Fruit fly (Drosophila melanogaster) whole organism, embryonic: ENCODE data around the gene Ptp36E.

Experiments
- BtbVII ChIP-seq: fragments of 200-800 bp; sonication (Bioruptor generic); optimal IDR thresholded peaks from 3 replicates; lab custom pipeline; 2017; ENCODE audit warnings: missing biosample characterization, mild to moderate bottlenecking, missing genetic modification characterization
- Bteb2 ChIP-seq: fragments of 200-800 bp; sonication (Bioruptor generic); optimal IDR thresholded peaks from 2 replicates; lab custom pipeline; 2016; ENCODE audit warnings: missing biosample characterization, missing genetic modification characterization
- CG10267 ChIP-seq: fragments of 200-800 bp; sonication (Bioruptor generic); optimal IDR thresholded peaks from 2 replicates; lab custom pipeline; 2018; ENCODE audit warnings: missing biosample characterization, mild to moderate bottlenecking, missing genetic modification characterization, moderate library complexity
- CG10366 ChIP-seq: fragments of 200-800 bp; sonication (Bioruptor generic); IDR thresholded peaks from 2 replicates; pipeline ENCODE4 v1.3.6; 2022; ENCODE audit warnings: missing biosample characterization, missing genetic modification characterization
- CG12659 ChIP-seq: fragments of 200-800 bp; sonication (Bioruptor generic); optimal IDR thresholded peaks from 3 replicates; lab custom pipeline; 2017; ENCODE audit warnings: mild to moderate bottlenecking, missing biosample characterization, missing genetic modification reagents, missing genetic modification characterization
- CG14860 ChIP-seq: fragments of 200-800 bp; sonication (Bioruptor generic); IDR thresholded peaks from 3 replicates; pipeline ENCODE4 v1.3.6; 2022; ENCODE audit warnings: missing biosample characterization, missing genetic modification characterization; ENCODE audit not compliant: partially characterized antibody
- CG15479 ChIP-seq: fragments of 200-800 bp; sonication (Bioruptor generic); optimal IDR thresholded peaks from 3 replicates; lab custom pipeline; 2019; ENCODE audit warnings: missing biosample characterization, mild to moderate bottlenecking, missing genetic modification characterization, moderate library complexity
- CG15696 ChIP-seq: fragments of 200-800 bp; sonication (Bioruptor generic); optimal IDR thresholded peaks from 2 replicates; lab custom pipeline; 2019; ENCODE audit warnings: missing biosample characterization, mild to moderate bottlenecking, missing genetic modification characterization, moderate library complexity
- CG17328 ChIP-seq: fragments of 200-800 bp; sonication (Bioruptor generic); IDR thresholded peaks from 2 replicates; pipeline ENCODE4 v1.3.6; 2022; ENCODE audit warnings: missing biosample characterization, missing genetic modification characterization
- CG18011 ChIP-seq: fragments of 200-800 bp; sonication (Bioruptor generic); optimal IDR thresholded peaks from 2 replicates; lab custom pipeline; 2017; ENCODE audit warnings: missing biosample characterization, missing genetic modification characterization, mild to moderate bottlenecking, moderate library complexity, missing genotype
- CG18476 ChIP-seq: fragments of 200-800 bp; sonication (Bioruptor generic); optimal IDR thresholded peaks from 2 replicates; lab custom pipeline; 2016; ENCODE audit warnings: missing biosample characterization, mild to moderate bottlenecking, missing genetic modification characterization
- CG2116 ChIP-seq: fragments of 200-800 bp; sonication (Bioruptor generic); optimal IDR thresholded peaks from 3 replicates; lab custom pipeline; 2018; ENCODE audit warnings: missing biosample characterization, mild to moderate bottlenecking, missing genetic modification characterization
- CG3407 ChIP-seq: fragments of 200-800 bp; sonication (Bioruptor generic); optimal IDR thresholded peaks from 2 replicates; lab custom pipeline; 2018; ENCODE audit warnings: missing biosample characterization, mild to moderate bottlenecking, missing genetic modification characterization
- CG34224 ChIP-seq: fragments of 200-800 bp; sonication (Bioruptor generic); IDR thresholded peaks from 3 replicates; pipeline ENCODE4 v1.3.6; 2022; ENCODE audit warnings: missing biosample characterization, missing genetic modification characterization; ENCODE audit not compliant: partially characterized antibody
- CG4282 ChIP-seq: fragments of 200-800 bp; sonication (Bioruptor generic); optimal IDR thresholded peaks from 2 replicates; lab custom pipeline; 2016; ENCODE audit warnings: missing biosample characterization, missing genetic modification characterization
- CG4424 ChIP-seq: fragments of 200-800 bp; sonication (Bioruptor generic); optimal IDR thresholded peaks from 3 replicates; lab custom pipeline; 2016; ENCODE audit warnings: missing biosample characterization, missing genetic modification characterization
- CG4820 ChIP-seq: fragments of 200-800 bp; sonication (Bioruptor generic); optimal IDR thresholded peaks from 3 replicates; lab custom pipeline; 2016; ENCODE audit warnings: missing biosample characterization, missing genetic modification characterization
- CG6654 ChIP-seq: fragments of 200-800 bp; sonication (Bioruptor generic); optimal IDR thresholded peaks from 2 replicates; lab custom pipeline; 2017; ENCODE audit warnings: missing biosample characterization, mild to moderate bottlenecking, missing genetic modification characterization
- CG6854 ChIP-seq: fragments of 200-800 bp; sonication (Bioruptor generic); optimal IDR thresholded peaks from 3 replicates; lab custom pipeline; 2017; ENCODE audit warnings: missing biosample characterization, mild to moderate bottlenecking, missing genetic modification characterization
- CG8281 ChIP-seq: fragments of 200-800 bp; sonication (Bioruptor generic); optimal IDR thresholded peaks from 2 replicates; lab custom pipeline; 2018; ENCODE audit warnings: missing biosample characterization, mild to moderate bottlenecking, missing genetic modification characterization, moderate library complexity
- CG8478 ChIP-seq: fragments of >200 bp; optimal IDR thresholded peaks from 2 replicates; lab custom pipeline; 2018
- CG9609 ChIP-seq: fragments of 200-800 bp; sonication (Bioruptor generic); optimal IDR thresholded peaks from 3 replicates; lab custom pipeline; 2016; ENCODE audit warnings: missing biosample characterization, missing genetic modification characterization
- CoRest ChIP-seq: fragments of 200-800 bp; sonication (Bioruptor generic); optimal IDR thresholded peaks from 3 replicates; lab custom pipeline; 2018; ENCODE audit warnings: missing biosample characterization, mild to moderate bottlenecking, missing genetic modification characterization, moderate library complexity
- D19A ChIP-seq: fragments of 200-800 bp; optimal IDR thresholded peaks from 3 replicates; lab custom pipeline; 2019; ENCODE audit warnings: missing biosample characterization, mild to moderate bottlenecking, missing genetic modification characterization, moderate library complexity
- D19B ChIP-seq: fragments of 200-800 bp; sonication (Bioruptor generic); optimal IDR thresholded peaks from 2 replicates; lab custom pipeline; 2017; ENCODE audit warnings: missing biosample characterization, mild to moderate bottlenecking, missing genetic modification characterization
- Ets65A ChIP-seq: fragments of 200-800 bp; sonication (Bioruptor generic); peaks from one replicate; lab custom pipeline; 2016; ENCODE audit warnings: missing biosample characterization, missing genetic modification characterization
- GATAe ChIP-seq: fragments of 200-800 bp; sonication (Bioruptor generic); conservative IDR thresholded peaks from 2 replicates; pipeline ENCODE4 v1.3.6; 2022; ENCODE audit warnings: missing biosample characterization, missing genetic modification characterization
- HHEX ChIP-seq: fragments of 200-800 bp; sonication (Bioruptor generic); optimal IDR thresholded peaks from 3 replicates; lab custom pipeline; 2017; ENCODE audit warnings: missing biosample characterization, mild to moderate bottlenecking, missing genetic modification characterization, missing genetic modification reagents
- HLHmδ ChIP-seq: fragments of 200-800 bp; sonication (Bioruptor generic); optimal IDR thresholded peaks from 2 replicates; lab custom pipeline; 2018; ENCODE audit warnings: missing biosample characterization, mild to moderate bottlenecking, missing genetic modification characterization, moderate library complexity
- Lim3 ChIP-seq: fragments of 200-800 bp; sonication (Bioruptor generic); IDR thresholded peaks from 2 replicates; pipeline ENCODE4 v1.3.6; 2022; ENCODE audit warnings: missing biosample characterization, missing genetic modification characterization
- MBD-R2 ChIP-seq: fragments of 200-800 bp; sonication (Bioruptor generic); IDR thresholded peaks from 2 replicates; pipeline ENCODE4 v1.3.6; 2022; ENCODE audit warnings: missing biosample characterization, missing genetic modification characterization
- Neu2 ChIP-seq: fragments of 200-800 bp; sonication (Bioruptor generic); optimal IDR thresholded peaks from 3 replicates; lab custom pipeline; 2016; ENCODE audit warnings: missing biosample characterization, missing genetic modification characterization, borderline replicate concordance
- Oli ChIP-seq: fragments of 200-800 bp; sonication (Bioruptor generic); optimal IDR thresholded peaks from 2 replicates; lab custom pipeline; 2018; ENCODE audit warnings: missing biosample characterization, mild to moderate bottlenecking, missing genetic modification characterization, moderate library complexity
- Sin3A ChIP-seq: fragments of >200 bp; optimal IDR thresholded peaks from 2 replicates; lab custom pipeline; 2018
- Sry-β ChIP-seq: fragments of 200-800 bp; sonication (Bioruptor generic); optimal IDR thresholded peaks from 2 replicates; lab custom pipeline; 2018; ENCODE audit warnings: missing biosample characterization, mild to moderate bottlenecking, missing genetic modification characterization, moderate library complexity
- Sry-δ ChIP-seq: fragments of 200-800 bp; sonication (Bioruptor generic); optimal IDR thresholded peaks from 2 replicates; lab custom pipeline; 2016; ENCODE audit warnings: missing biosample characterization, missing genetic modification characterization
- az2 ChIP-seq: fragments of 200-800 bp; sonication (Bioruptor generic); optimal IDR thresholded peaks from 3 replicates; lab custom pipeline; 2016; ENCODE audit warnings: missing biosample characterization, missing genetic modification characterization
- cato ChIP-seq: fragments of 200-800 bp; sonication (Bioruptor generic); optimal IDR thresholded peaks from 2 replicates; lab custom pipeline; 2016; ENCODE audit warnings: missing biosample characterization, missing genetic modification characterization, borderline replicate concordance
- ci ChIP-seq: fragments of 200-800 bp; sonication (Bioruptor generic); IDR thresholded peaks from 3 replicates; pipeline ENCODE4 v1.3.6; 2022; ENCODE audit warnings: missing biosample characterization, missing genetic modification characterization
- crc ChIP-seq: fragments of 200-800 bp; sonication (Bioruptor generic); optimal IDR thresholded peaks from 2 replicates; lab custom pipeline; 2016; ENCODE audit warnings: missing biosample characterization, missing genetic modification characterization
- croc ChIP-seq: fragments of 200-800 bp; sonication (Bioruptor generic); conservative IDR thresholded peaks from 3 replicates; pipeline ENCODE4 v1.3.6; 2022; ENCODE audit warnings: missing biosample characterization, missing genetic modification characterization
- da ChIP-seq: fragments of 200-800 bp; sonication (Bioruptor generic); optimal IDR thresholded peaks from 2 replicates; lab custom pipeline; 2016; ENCODE audit warnings: missing biosample characterization, missing genetic modification characterization
- ftz-f1 ChIP-seq: fragments of 200-800 bp; sonication (Bioruptor generic); optimal IDR thresholded peaks from 2 replicates; lab custom pipeline; 2016; ENCODE audit warnings: missing biosample characterization, missing genetic modification characterization
- gcm ChIP-seq: fragments of 200-800 bp; sonication (Bioruptor generic); optimal IDR thresholded peaks from 2 replicates; lab custom pipeline; 2019; ENCODE audit warnings: missing biosample characterization, mild to moderate bottlenecking, missing genetic modification characterization, moderate library complexity
- gsb-n ChIP-seq: fragments of 200-800 bp; sonication (Bioruptor generic); optimal IDR thresholded peaks from 3 replicates; lab custom pipeline; 2018; ENCODE audit warnings: missing biosample characterization, mild to moderate bottlenecking, missing genetic modification characterization
- maf-S ChIP-seq: fragments of 200-800 bp; sonication (Bioruptor generic); optimal IDR thresholded peaks from 2 replicates; lab custom pipeline; 2016; ENCODE audit warnings: missing biosample characterization, missing genetic modification characterization
- nom ChIP-seq: fragments of 200-800 bp; sonication (Bioruptor generic); optimal IDR thresholded peaks from 2 replicates; lab custom pipeline; 2017; ENCODE audit warnings: missing biosample characterization, missing genetic modification characterization, mild to moderate bottlenecking, moderate library complexity, missing genetic modification reagents
- oc ChIP-seq: fragments of 200-800 bp; sonication (Bioruptor generic); optimal IDR thresholded peaks from 2 replicates; lab custom pipeline; 2018; ENCODE audit warnings: missing biosample characterization, mild to moderate bottlenecking, missing genetic modification characterization, moderate library complexity
- pb ChIP-seq: fragments of 200-800 bp; sonication (Bioruptor generic); optimal IDR thresholded peaks from 3 replicates; lab custom pipeline; 2016; ENCODE audit warnings: missing biosample characterization, missing genetic modification characterization
- scrt ChIP-seq: fragments of 200-800 bp; sonication (Bioruptor generic); optimal IDR thresholded peaks from 2 replicates; lab custom pipeline; 2018; ENCODE audit warnings: missing biosample characterization, mild to moderate bottlenecking, missing genetic modification characterization, moderate library complexity
- sisA ChIP-seq: fragments of 200-800 bp; sonication (Bioruptor generic); IDR thresholded peaks from 2 replicates; pipeline ENCODE4 v1.3.6; 2022; ENCODE audit warnings: missing biosample characterization, missing genetic modification characterization
- tll ChIP-seq, 2 experiments: fragments of 200-800 bp in 1 of 2; fragments of >200 bp in 1 of 2; sonication (Bioruptor generic) in 1 of 2; optimal IDR thresholded peaks; 2 replicates each; lab custom pipeline; 2017 to 2019; ENCODE audit warnings: missing biosample characterization in 2 of 2, missing genetic modification characterization in 2 of 2, mild to moderate bottlenecking in 1 of 2, moderate library complexity in 1 of 2
- wdn ChIP-seq: fragments of 200-800 bp; sonication (Bioruptor generic); IDR thresholded peaks from 2 replicates; pipeline ENCODE4 v1.3.6; 2022; ENCODE audit warnings: missing biosample characterization, missing genetic modification characterization

Ptp36E gene

DNA sequence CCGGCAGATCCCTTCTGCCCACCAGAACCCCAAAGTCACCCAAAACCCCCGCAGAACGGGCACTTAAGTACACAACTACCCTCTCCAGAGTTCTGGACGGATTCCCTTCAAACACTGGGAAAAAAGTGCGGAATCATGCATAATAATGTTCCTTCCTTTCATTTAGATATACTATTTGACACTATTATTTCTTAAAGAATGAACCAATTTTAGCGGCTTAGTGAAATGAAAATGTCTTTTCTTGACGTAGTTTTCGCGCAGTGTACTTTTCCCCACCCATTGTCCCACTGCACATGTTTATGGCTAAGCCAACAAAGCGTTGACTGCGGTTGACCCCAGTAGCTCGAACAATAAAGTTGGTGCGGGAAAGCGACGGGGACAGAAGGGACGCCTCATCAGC, 1.9 kb upstream of the Ptp36E start (continued):
- TF ChIP-seq CG10366 (GFP tag; lab: Robert Waterston, UW) (no peak), Sry-β (no peak), CoRest (no peak), CG8281 (tag; lab: Kevin White, UChicago) (no peak), CG15479 (GFP tag; lab: Kevin White, UChicago) (no peak), gcm (no peak), ftz-f1 (GFP tag; lab: Kevin White, UChicago) (no peak), CG4820 (GFP tag; lab: Kevin White, UChicago) (peak; percentile 8), cato (GFP tag; lab: Kevin White, UChicago) (no peak), Sin3A (lab: Kevin White, UChicago) (no peak), crc (no peak), CG17328 (GFP tag; lab: Robert Waterston, UW) (no peak), CG6654 (GFP tag; lab: Kevin White, UChicago) (no peak), sisA (peak; percentile 66), gsb-n (tag; lab: Kevin White, UChicago) (no peak), pb (GFP tag; lab: Kevin White, UChicago) (no peak), CG15696 (tag; lab: Kevin White, UChicago) (no peak), maf-S (no peak), Oli (tag; lab: Kevin White, UChicago) (peak; percentile 19), Bteb2 (GFP tag; lab: Kevin White, UChicago) (no peak), CG4282 (GFP tag; lab: Kevin White, UChicago) (no peak), HLHmδ (GFP tag; lab: Kevin White, UChicago) (no peak), croc (no peak), ci (GFP tag; lab: Robert Waterston, UW) (0 out of 3 replicates have a peak, but pooled peaks have one; percentile 43), CG4424 (GFP tag; lab: Kevin White, UChicago) (peak; percentile 21), CG18476 (GFP tag; lab: Kevin White, UChicago) (no peak), wdn (GFP tag; lab: Robert Waterston, UW) (0 out of 2 replicates have a peak, but pooled peaks have one; percentile 22), CG3407 (GFP tag; lab: Kevin White, UChicago) (no peak), CG8478 (lab: Kevin White, UChicago) (no peak), Ets65A (GFP tag; lab: Kevin White, UChicago) (no peak), Lim3 (GFP tag; lab: Robert Waterston, UW) (no peak), nom (GFP tag; lab: Kevin White, UChicago) (no peak), CG14860 (GFP tag; lab: Robert Waterston, UW) (no peak), MBD-R2 (GFP tag; lab: Robert Waterston, UW) (no peak), scrt (GFP tag; lab: Kevin White, UChicago) (peak; percentile 9), CG10267 (tag; lab: Kevin White, UChicago) (no peak), CG2116 (GFP tag; lab: Kevin White, UChicago) (no peak), D19A (tag; lab: Kevin White, UChicago) (no peak), Neu2 (GFP tag; lab: Kevin White, UChicago) (no peak), CG12659 (no peak), HHEX (GFP tag; lab: Kevin White, UChicago) (peak; percentile 6)

DNA sequence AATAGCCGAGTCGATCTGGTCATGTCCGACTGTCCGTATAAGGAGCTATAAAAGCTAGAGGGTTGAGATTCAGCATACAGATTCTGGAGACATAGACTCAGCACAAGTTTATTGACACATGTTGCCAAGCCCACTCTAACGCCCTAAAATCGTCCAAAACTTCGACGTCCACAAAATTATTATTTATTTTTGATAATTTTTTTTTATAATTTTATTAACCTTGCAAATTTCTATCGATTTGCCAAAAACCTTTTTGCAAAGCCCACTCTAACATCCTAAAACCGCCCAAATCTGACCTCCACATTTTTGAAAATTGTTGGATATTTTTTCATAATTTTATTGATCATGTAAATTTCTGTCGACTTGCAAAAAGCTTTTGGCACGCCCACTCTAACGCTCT, 25.6 kb downstream of the Ptp36E start, which contains the start of gene JMJD4:
JMJD4 (minus strand) TSS at position 101 of the 400 bp plus-strand sequence.
- TF ChIP-seq CG34224 (GFP tag; lab: Robert Waterston, UW) (no peak), da (GFP tag; lab: Kevin White, UChicago) (no peak), GATAe (GFP tag; lab: Robert Waterston, UW) (no peak), Sry-δ (GFP tag; lab: Kevin White, UChicago) (no peak), CG15696 (tag; lab: Kevin White, UChicago) (no peak), oc (no peak), tll (GFP tag; optimal IDR thresholded peaks at IDR 0.05; lab: Kevin White, UChicago) (no peak), BtbVII (GFP tag; lab: Kevin White, UChicago) (no peak), D19B (GFP tag; lab: Kevin White, UChicago) (no peak), CG18011 (GFP tag; lab: Kevin White, UChicago) (no peak), CG9609 (GFP tag; lab: Kevin White, UChicago) (no peak), az2 (GFP tag; lab: Kevin White, UChicago) (no peak), CG6854 (GFP tag; lab: Kevin White, UChicago) (no peak)
